Worm (Caenorhabditis elegans): ENCODE data around the gene rnf-113.

The rnf-113 gene

ce11 chrIII:10717479-10717878, 40.0 kb downstream of the rnf-113 start (continued):
- TF ChIP-seq fkh-2 (tag; optimal IDR thresholded peaks at IDR 0.05) (no peak), ama-1 (optimal IDR thresholded peaks at IDR 0.05) (peak; percentile 96), ceh-28 (tag; optimal IDR thresholded peaks at IDR 0.05) (peak; percentile 46), egl-27 (tag; optimal IDR thresholded peaks at IDR 0.05) (no peak)

ce11 chrIII:10716091-10716490, 41.3 kb downstream of the rnf-113 start, which contains the start of gene W09D10.4:
TSS of gene W09D10.4 (minus strand) at chrIII:10716191.
- TF ChIP-seq nhr-12 (tag; optimal IDR thresholded peaks at IDR 0.05) (no peak), ama-1 (optimal IDR thresholded peaks at IDR 0.05) (peak; percentile 27), pha-4 (tag; optimal IDR thresholded peaks at IDR 0.05) (no peak), ceh-16 (tag; optimal IDR thresholded peaks at IDR 0.05) (no peak), elt-2 (tag; optimal IDR thresholded peaks at IDR 0.05) (peak; percentile 3)

ce11 chrIII:10714541-10714940, 42.9 kb downstream of the rnf-113 start:
- TF ChIP-seq ama-1 (optimal IDR thresholded peaks at IDR 0.05) (peak; percentile 33), egl-5 (tag; optimal IDR thresholded peaks at IDR 0.05) (no peak), unc-39 (tag; optimal IDR thresholded peaks at IDR 0.05) (no peak), nhr-25 (tag; optimal IDR thresholded peaks at IDR 0.05) (no peak), ceh-82 (tag; optimal IDR thresholded peaks at IDR 0.05) (no peak)

DNA sequence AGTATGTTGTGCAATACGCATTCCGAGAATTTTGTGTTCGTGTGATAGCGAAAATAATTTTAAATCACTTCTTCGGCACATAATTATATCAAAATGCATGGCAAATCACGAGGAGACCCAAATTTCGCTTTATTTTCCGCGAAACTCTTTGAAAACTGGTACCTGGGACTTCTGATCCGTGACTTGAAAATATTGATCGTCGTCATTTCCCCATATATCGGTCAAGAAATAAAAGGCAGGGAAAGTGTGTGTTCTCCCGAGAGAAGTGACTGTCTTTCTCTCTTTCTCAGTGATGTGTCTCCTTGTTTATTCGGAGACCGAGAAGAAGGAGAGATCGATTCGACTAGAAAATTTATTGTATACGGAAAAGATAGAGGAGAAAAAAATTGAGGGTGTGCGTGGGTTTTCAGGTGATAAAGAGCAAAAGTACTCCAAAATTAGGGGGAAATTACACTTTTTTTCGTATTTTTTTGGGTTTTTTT, 46.2 kb downstream of the rnf-113 start, which contains the start of gene W09D10.5:
Gene W09D10.5, minus strand, starts transcription at position 345 of the 482 bp plus-strand sequence.
- TF ChIP-seq ZK546.5 (tag; optimal IDR thresholded peaks at IDR 0.05) = no peak
- no peak for TF ChIP-seq fkh-2 (tag; optimal IDR thresholded peaks at IDR 0.05)
- no peak for TF ChIP-seq nfya-1 (tag; optimal IDR thresholded peaks at IDR 0.05; ENCODE audit: insufficient read depth)
- no peak for TF ChIP-seq nhr-11 (tag; optimal IDR thresholded peaks at IDR 0.05)
- TF ChIP-seq sea-2 (GFP tag; optimal IDR thresholded peaks at IDR 0.05) = no peak
- TF ChIP-seq fos-1 (tag; optimal IDR thresholded peaks at IDR 0.05) = no peak
- TF ChIP-seq aly-2 (tag; optimal IDR thresholded peaks at IDR 0.05) = no peak
- peak; percentile 49 for TF ChIP-seq pha-4 (tag; optimal IDR thresholded peaks at IDR 0.05)
- no peak for TF ChIP-seq mdl-1 (tag; optimal IDR thresholded peaks at IDR 0.05)
- no peak for TF ChIP-seq unc-62 (GFP tag; optimal IDR thresholded peaks at IDR 0.05)
- TF ChIP-seq nhr-76 (tag; optimal IDR thresholded peaks at IDR 0.05) = no peak
- TF ChIP-seq R02D3.7 (tag; optimal IDR thresholded peaks at IDR 0.05) = no peak
- TF ChIP-seq tbx-2 (tag; optimal IDR thresholded peaks at IDR 0.05) = no peak
- TF ChIP-seq ztf-11 (tag; optimal IDR thresholded peaks at IDR 0.05) = no peak
- peak; percentile 43 for TF ChIP-seq ztf-4 (tag; optimal IDR thresholded peaks at IDR 0.05)
- no peak for TF ChIP-seq unc-39 (tag; optimal IDR thresholded peaks at IDR 0.05)
- peak; percentile 90 for TF ChIP-seq ama-1 (optimal IDR thresholded peaks at IDR 0.05)
- TF ChIP-seq mml-1 (tag; optimal IDR thresholded peaks at IDR 0.05) = no peak
- TF ChIP-seq egl-5 (tag; optimal IDR thresholded peaks at IDR 0.05) = no peak
- TF ChIP-seq ceh-16 (tag; optimal IDR thresholded peaks at IDR 0.05) = no peak
- peak; percentile 29 for TF ChIP-seq pqm-1 (tag; optimal IDR thresholded peaks at IDR 0.05)
- TF ChIP-seq elt-1 (tag; optimal IDR thresholded peaks at IDR 0.05) = no peak
- no peak for TF ChIP-seq nhr-237 (tag; optimal IDR thresholded peaks at IDR 0.05)
- TF ChIP-seq lsy-12 (tag; optimal IDR thresholded peaks at IDR 0.05) = peak; percentile 68
- no peak for TF ChIP-seq nhr-67 (tag; optimal IDR thresholded peaks at IDR 0.05)
- TF ChIP-seq nhr-25 (tag; optimal IDR thresholded peaks at IDR 0.05) = no peak
- no peak for TF ChIP-seq egl-27 (tag; optimal IDR thresholded peaks at IDR 0.05)
- TF ChIP-seq ceh-82 (tag; optimal IDR thresholded peaks at IDR 0.05) = no peak
- peak; percentile 72 for TF ChIP-seq nhr-23 (tag; optimal IDR thresholded peaks at IDR 0.05)
- TF ChIP-seq ceh-28 (tag; optimal IDR thresholded peaks at IDR 0.05) = peak; percentile 55
- TF ChIP-seq elt-2 (tag; optimal IDR thresholded peaks at IDR 0.05) = peak; percentile 47
- no peak for TF ChIP-seq fkh-10 (GFP tag; optimal IDR thresholded peaks at IDR 0.05)
- TF ChIP-seq hmg-11 (tag; optimal IDR thresholded peaks at IDR 0.05) = no peak
- TF ChIP-seq skn-1 (tag; optimal IDR thresholded peaks at IDR 0.05) = no peak
- TF ChIP-seq lin-15B (tag; optimal IDR thresholded peaks at IDR 0.05) = no peak
- TF ChIP-seq ceh-9 (tag; optimal IDR thresholded peaks at IDR 0.05) = no peak
- no peak for TF ChIP-seq nhr-12 (tag; optimal IDR thresholded peaks at IDR 0.05)
- no peak for TF ChIP-seq daf-12 (tag; optimal IDR thresholded peaks at IDR 0.05)
- no peak for TF ChIP-seq snpc-4 (tag; optimal IDR thresholded peaks at IDR 0.05)
- TF ChIP-seq elt-3 (tag; optimal IDR thresholded peaks at IDR 0.05) = no peak
- no peak for TF ChIP-seq jun-1 (tag; optimal IDR thresholded peaks at IDR 0.05)
- TF ChIP-seq zag-1 (tag; optimal IDR thresholded peaks at IDR 0.05) = no peak
- peak; percentile 47 for TF ChIP-seq nhr-43 (tag; optimal IDR thresholded peaks at IDR 0.05; ENCODE audit: poor library complexity, severe bottlenecking)
- TF ChIP-seq lin-39 (tag; optimal IDR thresholded peaks at IDR 0.05) = no peak
- TF ChIP-seq nhr-28 (tag; optimal IDR thresholded peaks at IDR 0.05) = no peak
- no peak for TF ChIP-seq eor-1 (tag; optimal IDR thresholded peaks at IDR 0.05)
- TF ChIP-seq nhr-77 (tag; optimal IDR thresholded peaks at IDR 0.05) = no peak
